Worm (Caenorhabditis elegans) whole organism, early embryonic: ENCODE measurements around the gene F08F8.7.

Experiments
- ama-1 ChIP-seq: fragments of 150-350 bp; optimal IDR thresholded peaks from 2 replicates; lab custom pipeline; 2014
- hmbx-1 ChIP-seq: sonication (generic microtip); optimal IDR thresholded peaks from 2 replicates; lab custom pipeline; 2016; ENCODE audit warnings: mild to moderate bottlenecking, missing genetic modification characterization, missing compliant biosample characterization

DNA sequence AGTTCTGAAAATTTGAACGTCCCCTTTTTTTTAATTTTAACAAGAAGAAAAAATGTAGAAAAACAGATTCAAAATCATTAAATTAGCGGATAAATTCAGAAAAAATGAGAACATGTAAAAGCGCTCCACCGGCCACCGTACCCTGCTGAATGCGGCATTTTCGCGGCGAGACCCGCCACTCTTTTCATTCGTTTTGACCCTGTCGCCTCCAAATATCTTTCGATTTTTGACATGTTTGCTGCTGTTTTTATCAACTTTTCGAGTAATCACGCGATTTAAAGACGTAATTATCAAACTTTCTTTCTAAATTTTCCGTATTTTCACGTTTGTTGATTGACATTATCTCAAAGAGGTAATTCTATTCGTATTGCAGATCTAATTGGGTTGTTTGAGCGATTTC lies 10.7 kb downstream of the F08F8.7 start, which contains the start of gene gsp-2:
- TF ChIP-seq ama-1 (lab: Kevin White, UChicago) = no peak
- TF ChIP-seq hmbx-1 (tag; lab: Kevin White, UChicago) = no peak
